Fruit fly (Drosophila melanogaster) whole organism, wandering third instar larva: ENCODE data around the gene CG7328.

Experiments used
- Abd-B ChIP-seq: fragments of >200 bp; optimal IDR thresholded peaks from 2 replicates; lab custom pipeline; 2017; ENCODE audit warnings: missing biosample characterization, missing genetic modification characterization
- CG32264 ChIP-seq: fragments of 200-800 bp; sonication (Bioruptor generic); optimal IDR thresholded peaks from 2 replicates; lab custom pipeline; 2016; ENCODE audit warnings: missing biosample characterization, missing genetic modification characterization
- CG9705 ChIP-seq: fragments of 200-800 bp; sonication (Bioruptor generic); optimal IDR thresholded peaks from 2 replicates; lab custom pipeline; 2018; ENCODE audit warnings: missing biosample characterization, mild to moderate bottlenecking, missing genetic modification characterization
- Dfd ChIP-seq: fragments of >200 bp; optimal IDR thresholded peaks from 2 replicates; lab custom pipeline; 2017; ENCODE audit warnings: missing biosample characterization, missing genetic modification characterization
- GATAd ChIP-seq: sonication (Bioruptor generic); optimal IDR thresholded peaks from 2 replicates; lab custom pipeline; 2016; ENCODE audit warnings: missing biosample characterization, missing genetic modification characterization
- HLH106 ChIP-seq: fragments of 200-800 bp; optimal IDR thresholded peaks from 3 replicates; lab custom pipeline; 2019; ENCODE audit warnings: missing biosample characterization, mild to moderate bottlenecking, missing genetic modification characterization, moderate library complexity
- Hnf4 ChIP-seq: fragments of 200-800 bp; sonication (Bioruptor generic); optimal IDR thresholded peaks from 2 replicates; lab custom pipeline; 2016; ENCODE audit warnings: missing biosample characterization, mild to moderate bottlenecking, missing genetic modification characterization
- Jra ChIP-seq: sonication (Bioruptor generic); optimal IDR thresholded peaks from 2 replicates; lab custom pipeline; 2016; ENCODE audit warnings: missing biosample characterization, missing genetic modification characterization
- Myc ChIP-seq: fragments of >200 bp; optimal IDR thresholded peaks from 2 replicates; lab custom pipeline; 2017
- N ChIP-seq: fragments of >200 bp; optimal IDR thresholded peaks from 2 replicates; lab custom pipeline; 2018; ENCODE audit warnings: missing biosample characterization, missing external identifiers, missing genetic modification characterization
- OdsH ChIP-seq: fragments of 200-800 bp; sonication (Bioruptor generic); optimal IDR thresholded peaks from 2 replicates; lab custom pipeline; 2016; ENCODE audit warnings: missing biosample characterization, mild to moderate bottlenecking, missing genetic modification characterization
- Rel ChIP-seq, 2 experiments: fragments of 200-800 bp; sonication (Bioruptor generic) in 1 of 2; optimal IDR thresholded peaks; 2 replicates in 1 of 2; 3 replicates in 1 of 2; lab custom pipeline; 2016 to 2019; ENCODE audit warnings: mild to moderate bottlenecking in 2 of 2, missing biosample characterization in 2 of 2, missing genetic modification characterization in 2 of 2, moderate library complexity in 1 of 2
- Sp1 ChIP-seq: fragments of 200-800 bp; sonication (Bioruptor generic); optimal IDR thresholded peaks from 3 replicates; lab custom pipeline; 2019; ENCODE audit warnings: missing biosample characterization, mild to moderate bottlenecking, missing genetic modification characterization, moderate library complexity
- Vsx2 ChIP-seq: fragments of 200-300, 225-300 bp; sonication (Bioruptor generic); optimal IDR thresholded peaks from 2 replicates; lab custom pipeline; 2018; ENCODE audit warnings: missing biosample characterization, missing genetic modification characterization; ENCODE audit not compliant: partially characterized antibody
- br ChIP-seq: fragments of 200-800 bp; sonication (Bioruptor generic); optimal IDR thresholded peaks from 2 replicates; lab custom pipeline; 2016; ENCODE audit warnings: missing biosample characterization, missing genetic modification characterization
- brk ChIP-seq: fragments of 200-800 bp; sonication (Bioruptor generic); optimal IDR thresholded peaks from 2 replicates; lab custom pipeline; 2016; ENCODE audit warnings: missing biosample characterization, mild to moderate bottlenecking, missing genetic modification characterization
- dl ChIP-seq, 2 experiments: fragments of 175-275, 200-275 bp in 1 of 2; fragments of 200-275 bp in 1 of 2; sonication (Bioruptor generic); optimal IDR thresholded peaks; lab custom pipeline; 2018; ENCODE audit warnings: mild to moderate bottlenecking in 2 of 2, missing biosample characterization in 2 of 2, missing genetic modification characterization in 2 of 2, moderate library complexity in 2 of 2; ENCODE audit not compliant: partially characterized antibody in 2 of 2, insufficient read depth in 1 of 2
- dmrt93B ChIP-seq: fragments of 200-800 bp; sonication (Bioruptor generic); optimal IDR thresholded peaks from 2 replicates; lab custom pipeline; 2018; ENCODE audit warnings: missing biosample characterization, mild to moderate bottlenecking, missing genetic modification characterization
- ey ChIP-seq: fragments of 200-800 bp; sonication (Bioruptor generic); optimal IDR thresholded peaks from 2 replicates; lab custom pipeline; 2016; ENCODE audit warnings: missing biosample characterization, missing genetic modification characterization
- foxo ChIP-seq, 2 experiments: fragments of 200-800 bp; sonication (Bioruptor generic); optimal IDR thresholded peaks; 2 replicates in 1 of 2; 3 replicates in 1 of 2; lab custom pipeline; 2016 to 2017; ENCODE audit warnings: missing biosample characterization in 2 of 2, missing genetic modification characterization in 2 of 2
- fru ChIP-seq: fragments of 200-800 bp; sonication (Bioruptor generic); optimal IDR thresholded peaks from 3 replicates; lab custom pipeline; 2016; ENCODE audit warnings: missing biosample characterization, mild to moderate bottlenecking, missing genetic modification characterization
- h ChIP-seq: fragments of 200-800 bp; sonication (Bioruptor generic); optimal IDR thresholded peaks from 3 replicates; lab custom pipeline; 2016; ENCODE audit warnings: missing biosample characterization, mild to moderate bottlenecking, missing genetic modification characterization
- jim ChIP-seq: fragments of 175-275, 200-325 bp; sonication (Bioruptor generic); optimal IDR thresholded peaks from 2 replicates; lab custom pipeline; 2016; ENCODE audit warnings: missing biosample characterization, mild to moderate bottlenecking, missing genetic modification characterization
- lola ChIP-seq: fragments of >200 bp; optimal IDR thresholded peaks from 2 replicates; lab custom pipeline; 2017; ENCODE audit warnings: missing biosample characterization, missing genetic modification characterization
- psq ChIP-seq: fragments of 200-800 bp; sonication (Bioruptor generic); optimal IDR thresholded peaks from 3 replicates; lab custom pipeline; 2017; ENCODE audit warnings: missing biosample characterization, mild to moderate bottlenecking, missing genetic modification characterization, moderate library complexity
- rgr ChIP-seq: fragments of 200-800 bp; sonication (Bioruptor generic); optimal IDR thresholded peaks from 3 replicates; lab custom pipeline; 2016; ENCODE audit warnings: missing biosample characterization, mild to moderate bottlenecking, missing genetic modification characterization
- sv ChIP-seq: fragments of 200-800 bp; sonication (Bioruptor generic); optimal IDR thresholded peaks from 3 replicates; lab custom pipeline; 2016; ENCODE audit warnings: missing biosample characterization, missing genetic modification characterization
- woc ChIP-seq: sonication (Bioruptor generic); optimal IDR thresholded peaks from 2 replicates; lab custom pipeline; 2016; ENCODE audit warnings: missing biosample characterization, mild to moderate bottlenecking, missing genetic modification characterization

Gene CG7328

DNA sequence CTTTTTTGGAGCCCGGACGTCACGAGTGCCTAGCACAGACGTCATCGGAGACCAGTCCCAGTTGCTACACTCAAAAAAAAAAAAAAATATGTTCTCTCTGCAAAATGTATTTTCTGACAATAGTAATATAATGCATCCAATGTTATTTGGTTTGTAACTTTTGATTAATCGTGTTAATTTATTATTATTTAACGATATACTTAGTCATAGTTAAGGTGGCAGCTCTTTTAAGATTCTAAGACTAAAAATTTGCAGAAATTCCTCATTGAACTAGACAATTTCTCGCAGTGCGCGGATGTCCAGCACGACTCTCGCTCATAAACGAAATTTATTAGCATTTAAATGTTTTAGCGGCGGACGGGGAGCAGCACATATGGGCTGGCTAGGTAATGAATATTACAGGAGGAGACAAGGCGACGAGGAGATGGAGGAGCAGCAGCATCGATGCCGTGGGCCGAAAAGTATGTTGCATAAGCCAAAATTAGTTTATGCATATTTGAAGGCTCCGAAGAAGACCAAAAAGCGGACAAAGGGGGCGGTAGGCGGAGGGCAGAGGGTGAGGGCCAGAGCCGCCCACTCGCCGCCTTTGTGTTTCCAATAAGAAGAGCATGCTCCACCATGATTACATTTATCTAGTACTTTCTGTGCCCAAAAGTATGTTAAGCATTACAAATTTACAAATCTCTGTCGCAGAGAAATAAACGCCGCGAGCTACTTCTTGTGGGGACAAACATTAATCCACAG, 43.1 kb upstream of the CG7328 start:
- TF ChIP-seq OdsH (GFP tag; lab: Kevin White, UChicago) (peak; percentile 52), dl (GFP tag; optimal IDR thresholded peaks at IDR 0.05; lab: Kevin White, UChicago; ENCODE audit: insufficient read depth in 1 of 2, partially characterized antibody in 2 of 2) (no peak), rgr (GFP tag; lab: Kevin White, UChicago) (peak; percentile 55), sv (GFP tag; lab: Kevin White, UChicago) (no peak), foxo (GFP tag; optimal IDR thresholded peaks at IDR 0.05; lab: Kevin White, UChicago) (peak in 1 of 2 experiments; percentile 61), woc (GFP tag; lab: Kevin White, UChicago) (peak; percentile 2), fru (GFP tag; lab: Kevin White, UChicago) (peak; percentile 63), h (GFP tag; lab: Kevin White, UChicago) (peak; percentile 72), Vsx2 (GFP tag; lab: Kevin White, UChicago) (no peak), HLH106 (tag; lab: Kevin White, UChicago) (peak; percentile 50), Abd-B (peak; percentile 6), Rel (GFP tag; optimal IDR thresholded peaks at IDR 0.05; lab: Kevin White, UChicago) (no peak), Rel (tag; optimal IDR thresholded peaks at IDR 0.05; lab: Kevin White, UChicago) (no peak), brk (GFP tag; lab: Kevin White, UChicago) (no peak), N (GFP tag; lab: Kevin White, UChicago) (peak; percentile 92), dmrt93B (GFP tag; lab: Kevin White, UChicago) (peak; percentile 12), br (GFP tag; lab: Kevin White, UChicago) (peak; percentile 36), Hnf4 (GFP tag; lab: Kevin White, UChicago) (peak; percentile 4), CG32264 (GFP tag; lab: Kevin White, UChicago) (no peak), GATAd (GFP tag; lab: Kevin White, UChicago) (no peak), CG9705 (peak; percentile 4), jim (no peak), psq (GFP tag; lab: Kevin White, UChicago) (peak; percentile 22), ey (peak; percentile 62), lola (peak; percentile 87), Myc (lab: Kevin White, UChicago) (peak; percentile 81), Sp1 (GFP tag; lab: Kevin White, UChicago) (peak; percentile 38)

DNA sequence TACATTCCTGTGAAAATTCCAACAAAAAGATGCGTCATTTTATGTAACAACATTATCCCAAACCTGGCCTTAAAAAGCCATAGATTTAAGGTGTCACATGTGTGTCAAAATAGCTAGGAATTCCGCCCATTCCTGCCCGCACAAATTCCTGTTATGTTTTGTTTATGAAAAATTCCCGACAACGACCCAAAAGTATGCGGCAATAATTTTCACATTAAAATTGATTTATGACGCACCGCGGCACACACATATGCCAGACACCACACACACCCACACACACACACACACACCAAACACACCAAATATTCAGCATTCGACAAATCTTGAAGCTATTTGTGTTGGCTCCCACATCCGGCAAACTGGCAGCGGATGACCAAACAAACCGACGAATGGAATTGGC, 42.4 kb upstream of the CG7328 start:
- TF ChIP-seq sv (GFP tag; lab: Kevin White, UChicago), result no peak
- TF ChIP-seq GATAd (GFP tag; lab: Kevin White, UChicago), result no peak
- TF ChIP-seq jim, result no peak
- no peak for TF ChIP-seq Hnf4 (GFP tag; lab: Kevin White, UChicago)
- TF ChIP-seq Dfd, result peak; percentile 71
- no peak for TF ChIP-seq Jra

DNA sequence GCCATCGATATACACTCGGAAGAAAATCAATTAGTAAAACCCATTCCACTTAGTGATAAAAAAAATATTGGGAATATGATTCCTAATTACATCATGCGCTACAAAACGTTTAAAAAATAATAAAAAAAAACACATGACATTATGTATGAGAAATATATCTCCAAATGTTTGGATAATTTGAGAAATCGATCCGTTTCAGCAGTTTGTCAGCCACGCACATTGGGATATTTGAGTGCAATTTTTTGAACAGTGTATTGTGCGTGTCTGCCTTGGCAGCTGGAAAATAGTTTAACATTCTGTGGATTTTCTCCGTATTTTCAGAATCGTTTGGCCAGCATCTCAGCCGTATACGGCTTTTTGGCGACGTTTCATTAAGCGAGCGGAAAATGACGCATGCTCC, 37.7 kb upstream of the CG7328 start:
- no peak for TF ChIP-seq h (GFP tag; lab: Kevin White, UChicago)
- no peak for TF ChIP-seq CG9705
- TF ChIP-seq Rel (GFP tag; optimal IDR thresholded peaks at IDR 0.05; lab: Kevin White, UChicago), result no peak
- TF ChIP-seq Rel (tag; optimal IDR thresholded peaks at IDR 0.05; lab: Kevin White, UChicago), result no peak
- no peak for TF ChIP-seq Dfd
- TF ChIP-seq HLH106 (tag; lab: Kevin White, UChicago), result no peak
- no peak for TF ChIP-seq jim

DNA sequence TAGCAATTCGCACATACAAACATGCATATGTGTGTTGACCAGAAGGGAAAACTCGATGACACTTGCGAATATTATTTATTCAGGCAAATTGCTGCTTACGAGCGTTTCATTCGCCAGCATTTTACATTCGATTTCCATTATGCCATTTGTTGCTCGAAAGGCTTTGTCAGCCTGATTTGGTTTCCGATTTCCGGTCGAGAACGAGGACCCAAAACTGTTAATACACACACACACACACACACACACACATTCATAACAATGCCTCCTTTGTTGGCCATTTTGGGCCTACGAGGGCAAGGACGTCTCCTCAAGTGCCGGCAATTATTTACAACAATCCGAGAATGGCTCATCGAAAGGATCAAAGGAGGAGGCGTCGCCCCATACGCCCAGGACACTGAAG, 37.3 kb upstream of the CG7328 start:
- TF ChIP-seq Dfd (peak; percentile 86), brk (GFP tag; lab: Kevin White, UChicago) (no peak)

DNA sequence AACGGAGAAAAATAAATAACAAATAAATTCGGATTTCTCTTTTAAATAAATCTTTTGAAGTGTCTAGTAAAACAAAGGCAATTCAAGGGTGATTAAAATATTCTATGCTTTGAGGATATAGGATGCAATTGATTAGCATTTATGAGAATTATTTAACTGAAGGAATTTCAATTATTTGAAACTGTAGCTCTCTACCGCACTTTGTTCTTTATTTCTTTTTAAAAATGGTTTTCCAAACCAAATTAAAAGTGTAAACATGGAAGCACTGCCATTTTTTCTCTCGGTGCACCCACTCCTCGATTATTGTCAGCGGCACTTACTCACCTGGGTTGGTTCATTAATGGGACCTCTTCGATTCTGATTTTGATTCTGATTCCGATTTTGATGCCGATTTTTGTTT, 27.7 kb upstream of the CG7328 start:
- TF ChIP-seq psq (GFP tag; lab: Kevin White, UChicago), result no peak
- TF ChIP-seq ey, result peak; percentile 42
- no peak for TF ChIP-seq Rel (GFP tag; optimal IDR thresholded peaks at IDR 0.05; lab: Kevin White, UChicago)
- no peak for TF ChIP-seq Rel (tag; optimal IDR thresholded peaks at IDR 0.05; lab: Kevin White, UChicago)
- TF ChIP-seq woc (GFP tag; lab: Kevin White, UChicago), result peak; percentile 45
- TF ChIP-seq fru (GFP tag; lab: Kevin White, UChicago), result peak; percentile 47
- TF ChIP-seq OdsH (GFP tag; lab: Kevin White, UChicago), result peak; percentile 53
- TF ChIP-seq HLH106 (tag; lab: Kevin White, UChicago), result peak; percentile 30
- peak; percentile 54 for TF ChIP-seq h (GFP tag; lab: Kevin White, UChicago)
- TF ChIP-seq rgr (GFP tag; lab: Kevin White, UChicago), result peak; percentile 20
- no peak for TF ChIP-seq Jra
- TF ChIP-seq br (GFP tag; lab: Kevin White, UChicago), result peak; percentile 0
- peak in 1 of 2 experiments; percentile 50 for TF ChIP-seq foxo (GFP tag; optimal IDR thresholded peaks at IDR 0.05; lab: Kevin White, UChicago)
- TF ChIP-seq, all 38 proteins: peak for 9
